Worm (Caenorhabditis elegans) whole organism, midembryonic: ENCODE results near the gene lec-5.

Experiments
- T22C8.4 ChIP-seq: fragments of 200-800 bp; sonication (Bioruptor generic); IDR thresholded peaks from 2 replicates; pipeline ENCODE4 v1.3.6; 2022; ENCODE audit warnings: missing genetic modification characterization, missing compliant biosample characterization
- cog-1 ChIP-seq: sonication (generic microtip); optimal IDR thresholded peaks from 2 replicates; lab custom pipeline; 2016; ENCODE audit warnings: missing genetic modification characterization, missing compliant biosample characterization
- med-1 ChIP-seq: sonication (generic microtip); optimal IDR thresholded peaks from 2 replicates; lab custom pipeline; 2017; ENCODE audit warnings: missing genetic modification characterization, mild to moderate bottlenecking, missing compliant biosample characterization, antibody characterized with exemption, missing genetic modification reagents; ENCODE audit not compliant: insufficient read depth
- ref-1 ChIP-seq: fragments of 200-800 bp; sonication (Bioruptor generic); conservative IDR thresholded peaks from 2 replicates; pipeline ENCODE4 v1.3.6; 2022; ENCODE audit warnings: missing genetic modification reagents, missing genetic modification characterization, missing compliant biosample characterization
- tab-1 ChIP-seq: fragments of 200-800 bp; sonication (Bioruptor generic); IDR thresholded peaks from 2 replicates; pipeline ENCODE4 v1.3.6; 2022; ENCODE audit warnings: missing genetic modification characterization, missing compliant biosample characterization
- ztf-23 ChIP-seq: fragments of 200-800 bp; sonication (Bioruptor generic); IDR thresholded peaks from 2 replicates; pipeline ENCODE4 v1.3.6; 2022; ENCODE audit warnings: missing genetic modification reagents, missing genetic modification characterization, missing compliant biosample characterization

- TF ChIP-seq T22C8.4 (GFP tag; lab: Robert Waterston, UW), result no peak
- TF ChIP-seq med-1 (GFP tag; lab: Kevin White, UChicago), result no peak
- no peak for TF ChIP-seq cog-1 (tag; lab: Kevin White, UChicago)
- no peak for TF ChIP-seq ztf-23 (GFP tag; lab: Robert Waterston, UW)
- TF ChIP-seq tab-1 (GFP tag; lab: Robert Waterston, UW), result no peak
- no peak for TF ChIP-seq ref-1 (GFP tag; lab: Robert Waterston, UW)
Observed at ce11 chrII:5846181-5846580, 5.3 kb upstream of the lec-5 start.
